Worm (Caenorhabditis elegans) whole organism, L2 larva: ENCODE results near the gene H23L24.4.

Experiments used
- F13H6.1 ChIP-seq: sonication (generic microtip); optimal IDR thresholded peaks from 2 replicates; lab custom pipeline; 2016; ENCODE audit warnings: missing genetic modification characterization, missing compliant biosample characterization
- ZK546.5 ChIP-seq: sonication (generic microtip); optimal IDR thresholded peaks from 2 replicates; lab custom pipeline; 2017; ENCODE audit warnings: missing biosample characterization, missing genetic modification characterization
- elt-1 ChIP-seq: fragments of 150-350 bp; optimal IDR thresholded peaks from 2 replicates; lab custom pipeline; 2014; ENCODE audit warnings: missing biosample characterization, missing genetic modification characterization

- TF ChIP-seq F13H6.1 (tag; lab: Kevin White, UChicago) (no peak), ZK546.5 (no peak), elt-1 (no peak)
These were observed 49.3 kb upstream of the H23L24.4 start, which contains the start of gene elli-1 for ce11 chrIV:8754727-8755126.
